Worm (Caenorhabditis elegans) whole organism, L1 larva: ENCODE measurements around the gene odr-1.

Source experiments
- aha-1 ChIP-seq: fragments of 150-350 bp; optimal IDR thresholded peaks from 2 replicates; lab custom pipeline; 2014; ENCODE audit warnings: missing biosample characterization, missing genetic modification characterization
- ceh-8 ChIP-seq: fragments of 200-800 bp; sonication (Bioruptor generic); optimal IDR thresholded peaks from 2 replicates; lab custom pipeline; 2018; ENCODE audit warnings: mild to moderate bottlenecking, missing genetic modification characterization, moderate library complexity, missing compliant biosample characterization
- fos-1 ChIP-seq: fragments of 150-350 bp; optimal IDR thresholded peaks from 2 replicates; lab custom pipeline; 2014; ENCODE audit warnings: missing biosample characterization, missing genetic modification characterization
- hlh-4 ChIP-seq: sonication (generic microtip); optimal IDR thresholded peaks from 2 replicates; lab custom pipeline; 2016; ENCODE audit warnings: mild to moderate bottlenecking, missing genetic modification characterization, missing compliant biosample characterization
- nhr-47 ChIP-seq: sonication (generic microtip); optimal IDR thresholded peaks from 2 replicates; lab custom pipeline; 2016; ENCODE audit warnings: mild to moderate bottlenecking, missing genetic modification characterization, moderate library complexity, missing compliant biosample characterization
- nhr-85 ChIP-seq: sonication (generic microtip); peaks from one replicate; lab custom pipeline; 2016; ENCODE audit warnings: missing genetic modification characterization, inconsistent platforms, missing compliant biosample characterization
- snpc-4 ChIP-seq: fragments of 150-350 bp; optimal IDR thresholded peaks from 2 replicates; lab custom pipeline; 2014; ENCODE audit warnings: missing biosample characterization, missing genetic modification characterization
- sox-4 ChIP-seq: sonication (generic microtip); optimal IDR thresholded peaks from 2 replicates; lab custom pipeline; 2016; ENCODE audit warnings: missing genetic modification characterization, missing compliant biosample characterization
- tbx-2 ChIP-seq: sonication (generic microtip); optimal IDR thresholded peaks from 2 replicates; lab custom pipeline; 2016; ENCODE audit warnings: missing genetic modification characterization, missing compliant biosample characterization
- unc-30 ChIP-seq: sonication (generic microtip); optimal IDR thresholded peaks from 2 replicates; lab custom pipeline; 2017; ENCODE audit warnings: missing biosample characterization, missing genetic modification characterization
- unc-62 ChIP-seq: fragments of 150-350 bp; optimal IDR thresholded peaks from 2 replicates; lab custom pipeline; 2014; ENCODE audit warnings: missing biosample characterization, missing genetic modification reagents, missing genetic modification characterization
- zip-4 ChIP-seq: fragments of 200-800 bp; sonication (Bioruptor generic); optimal IDR thresholded peaks from 2 replicates; lab custom pipeline; 2018; ENCODE audit warnings: mild to moderate bottlenecking, missing genetic modification characterization, moderate library complexity, missing compliant biosample characterization

ce11 chrX:13502282-13502681 lies 48.5 kb downstream of the odr-1 start:
- no peak for TF ChIP-seq unc-62
- TF ChIP-seq fos-1 (tag; lab: Kevin White, UChicago) = no peak
- TF ChIP-seq nhr-85 (tag; lab: Kevin White, UChicago) = no peak
- peak; percentile 51 for TF ChIP-seq nhr-47 (tag; lab: Kevin White, UChicago)
- peak; percentile 28 for TF ChIP-seq tbx-2 (tag; lab: Kevin White, UChicago)
- no peak for TF ChIP-seq aha-1 (tag; lab: Kevin White, UChicago)
- no peak for TF ChIP-seq sox-4 (tag; lab: Kevin White, UChicago)
- no peak for TF ChIP-seq hlh-4
- TF ChIP-seq snpc-4 (tag; lab: Kevin White, UChicago) = no peak
- TF ChIP-seq zip-4 (GFP tag; lab: Kevin White, UChicago) = no peak
- no peak for TF ChIP-seq ceh-8
- no peak for TF ChIP-seq unc-30 (tag; lab: Kevin White, UChicago)
